Worm (Caenorhabditis elegans): Measurements from ENCODE around the gene K01A6.4.

DNA sequence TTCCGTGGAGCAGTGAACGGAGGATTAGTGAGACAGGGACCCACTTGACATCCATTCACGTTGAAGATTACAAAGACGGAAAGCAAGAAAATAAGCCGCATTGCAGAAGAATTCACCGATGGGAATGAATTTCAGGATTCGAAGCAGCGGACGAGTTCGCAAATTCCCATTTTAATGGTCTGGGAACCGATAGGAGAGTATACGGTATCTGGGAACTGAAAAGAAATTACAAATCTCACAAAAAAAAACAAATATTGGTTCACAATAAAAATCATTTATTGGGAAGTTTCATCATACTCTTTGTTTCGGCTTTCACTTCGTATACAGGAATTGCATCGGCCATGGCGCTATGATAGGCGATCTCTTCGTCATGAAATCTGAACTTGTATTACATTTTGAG, 14.9 kb upstream of the K01A6.4 start, which contains the start of gene T12A7.10:
- TF ChIP-seq him-1 (tag; optimal IDR thresholded peaks at IDR 0.05): no peak
- TF ChIP-seq dao-5 (tag; optimal IDR thresholded peaks at IDR 0.05): no peak
- TF ChIP-seq W03F9.2 (tag; optimal IDR thresholded peaks at IDR 0.05): no peak
